Fruit fly (Drosophila melanogaster): ENCODE results near the gene peb.

peb gene

DNA sequence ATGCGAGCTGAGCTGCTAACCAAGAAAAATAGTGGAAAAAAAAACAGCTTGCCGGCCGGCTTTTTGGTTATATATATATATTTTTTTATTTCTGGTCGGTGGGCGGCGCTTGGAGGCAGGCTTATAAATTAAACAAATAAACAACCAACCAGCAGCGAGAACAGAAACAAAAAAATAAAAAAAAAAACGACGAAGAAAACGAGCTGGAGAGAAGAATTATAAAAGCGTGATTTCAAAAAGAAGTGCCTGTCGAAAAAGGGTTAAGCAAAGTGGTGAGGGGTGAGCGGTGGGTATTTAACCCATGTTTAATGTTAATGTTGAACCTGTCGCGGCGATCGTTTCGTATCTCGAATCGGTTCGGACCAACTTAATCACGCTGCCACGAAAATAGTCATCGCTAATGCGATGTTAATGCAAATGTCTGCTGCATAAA is 53.8 kb downstream of the peb start:
- TF ChIP-seq Gug (GFP tag; IDR thresholded peaks at IDR 0.05), result no peak
- TF ChIP-seq cyc (GFP tag; optimal IDR thresholded peaks at IDR 0.05), result no peak
- TF ChIP-seq Met (GFP tag; optimal IDR thresholded peaks at IDR 0.05), result no peak
- no peak for TF ChIP-seq Ets21C (GFP tag; optimal IDR thresholded peaks at IDR 0.05)
- TF ChIP-seq Eip75B (GFP tag; optimal IDR thresholded peaks at IDR 0.05), result no peak
- no peak for TF ChIP-seq Smox (GFP tag; optimal IDR thresholded peaks at IDR 0.05)
- no peak for TF ChIP-seq Lpt (GFP tag; optimal IDR thresholded peaks at IDR 0.05)
- no peak for TF ChIP-seq CG15336 (GFP tag; IDR thresholded peaks at IDR 0.05)
- no peak for TF ChIP-seq CG6276 (GFP tag; optimal IDR thresholded peaks at IDR 0.05)
- TF ChIP-seq Hr4 (GFP tag; optimal IDR thresholded peaks at IDR 0.05), result no peak
- TF ChIP-seq CG6808 (GFP tag; optimal IDR thresholded peaks at IDR 0.05), result peak; percentile 53
- TF ChIP-seq vri (GFP tag; optimal IDR thresholded peaks at IDR 0.05), result no peak
- TF ChIP-seq esn (GFP tag; optimal IDR thresholded peaks at IDR 0.05), result no peak
- TF ChIP-seq Ets96B (tag; optimal IDR thresholded peaks at IDR 0.05), result no peak
- peak; percentile 12 for TF ChIP-seq CG10669 (GFP tag; optimal IDR thresholded peaks at IDR 0.05)
- TF ChIP-seq CG31627 (GFP tag; optimal IDR thresholded peaks at IDR 0.05), result no peak
- no peak for TF ChIP-seq CG32006 (GFP tag; optimal IDR thresholded peaks at IDR 0.05)
- no peak for TF ChIP-seq CG8632 (GFP tag; optimal IDR thresholded peaks at IDR 0.05)
- TF ChIP-seq Eip78C (GFP tag), result peak; percentile 23
- TF ChIP-seq CG3032 (tag; optimal IDR thresholded peaks at IDR 0.05), result no peak
- no peak for TF ChIP-seq dsx (GFP tag; optimal IDR thresholded peaks at IDR 0.05; ENCODE audit: poor library complexity, severe bottlenecking)
- peak; percentile 0 for TF ChIP-seq fkh (GFP tag; optimal IDR thresholded peaks at IDR 0.05)
- TF ChIP-seq OdsH (GFP tag; optimal IDR thresholded peaks at IDR 0.05), result no peak
- peak; percentile 2 for TF ChIP-seq Sox102F (GFP tag; optimal IDR thresholded peaks at IDR 0.05)
- peak; percentile 53 for TF ChIP-seq CG6163 (GFP tag; IDR thresholded peaks at IDR 0.05)
- TF ChIP-seq topi (GFP tag; optimal IDR thresholded peaks at IDR 0.05), result no peak
- TF ChIP-seq Hr39 (GFP tag; optimal IDR thresholded peaks at IDR 0.05), result no peak
- TF ChIP-seq ss (GFP tag; optimal IDR thresholded peaks at IDR 0.05), result peak; percentile 11 to 65
- TF ChIP-seq dac (GFP tag; optimal IDR thresholded peaks at IDR 0.05), result no peak
- TF ChIP-seq CG4318 (GFP tag; optimal IDR thresholded peaks at IDR 0.05), result no peak
- TF ChIP-seq CG9139 (GFP tag; optimal IDR thresholded peaks at IDR 0.05), result peak; percentile 42
- no peak for TF ChIP-seq achi (GFP tag; optimal IDR thresholded peaks at IDR 0.05)
- TF ChIP-seq pdm3 (GFP tag; optimal IDR thresholded peaks at IDR 0.05), result no peak
- no peak for TF ChIP-seq CG7368 (GFP tag; optimal IDR thresholded peaks at IDR 0.05)
- TF ChIP-seq net (GFP tag; optimal IDR thresholded peaks at IDR 0.05), result no peak

DNA sequence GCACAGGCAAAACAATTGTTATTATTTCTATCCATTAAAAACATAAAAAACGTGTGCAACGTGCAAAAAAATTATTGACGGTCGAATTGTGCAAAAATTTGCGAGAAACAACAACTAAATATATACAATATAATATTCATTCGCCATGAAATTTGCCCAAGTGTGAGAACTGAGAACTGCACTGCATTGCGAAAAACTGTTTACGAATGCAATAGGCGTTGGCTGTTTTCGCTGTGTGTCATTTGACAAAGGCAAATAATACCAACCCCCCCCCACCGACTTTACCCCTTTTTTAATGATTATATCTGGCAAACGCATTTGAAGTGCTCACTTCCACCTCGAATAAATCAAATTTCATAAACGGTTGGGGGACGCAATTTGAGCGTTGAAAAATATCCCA is 57.7 kb downstream of the peb start:
- no peak for TF ChIP-seq Sox102F (GFP tag; optimal IDR thresholded peaks at IDR 0.05)
- no peak for TF ChIP-seq Sox14 (GFP tag; optimal IDR thresholded peaks at IDR 0.05)
- no peak for TF ChIP-seq vri (GFP tag; optimal IDR thresholded peaks at IDR 0.05)
- TF ChIP-seq Sox15 (GFP tag; optimal IDR thresholded peaks at IDR 0.05), result no peak
- TF ChIP-seq CG10631 (GFP tag; optimal IDR thresholded peaks at IDR 0.05), result no peak
- no peak for TF ChIP-seq CG3032 (tag; optimal IDR thresholded peaks at IDR 0.05)
- TF ChIP-seq CG6854 (GFP tag; optimal IDR thresholded peaks at IDR 0.05), result no peak
- no peak for TF ChIP-seq CG11294 (GFP tag; IDR thresholded peaks at IDR 0.05)
- no peak for TF ChIP-seq CG4318 (GFP tag; optimal IDR thresholded peaks at IDR 0.05)
- no peak for TF ChIP-seq Hr38 (GFP tag; optimal IDR thresholded peaks at IDR 0.05)
- TF ChIP-seq ss (GFP tag; optimal IDR thresholded peaks at IDR 0.05), result no peak
- no peak for TF ChIP-seq fd59A (GFP tag; optimal IDR thresholded peaks at IDR 0.05)
- TF ChIP-seq CG7368 (GFP tag; optimal IDR thresholded peaks at IDR 0.05), result no peak
- no peak for TF ChIP-seq Lpt (GFP tag; optimal IDR thresholded peaks at IDR 0.05)
- no peak for TF ChIP-seq salr (GFP tag; optimal IDR thresholded peaks at IDR 0.05)
- TF ChIP-seq Eip75B (GFP tag; optimal IDR thresholded peaks at IDR 0.05), result no peak
- TF ChIP-seq Hr4 (GFP tag; optimal IDR thresholded peaks at IDR 0.05), result no peak
- TF ChIP-seq Eip78C (GFP tag), result no peak

Data from whole organism, prepupa.